Worm (Caenorhabditis elegans): ENCODE data around the gene pals-28.

The pals-28 gene

DNA sequence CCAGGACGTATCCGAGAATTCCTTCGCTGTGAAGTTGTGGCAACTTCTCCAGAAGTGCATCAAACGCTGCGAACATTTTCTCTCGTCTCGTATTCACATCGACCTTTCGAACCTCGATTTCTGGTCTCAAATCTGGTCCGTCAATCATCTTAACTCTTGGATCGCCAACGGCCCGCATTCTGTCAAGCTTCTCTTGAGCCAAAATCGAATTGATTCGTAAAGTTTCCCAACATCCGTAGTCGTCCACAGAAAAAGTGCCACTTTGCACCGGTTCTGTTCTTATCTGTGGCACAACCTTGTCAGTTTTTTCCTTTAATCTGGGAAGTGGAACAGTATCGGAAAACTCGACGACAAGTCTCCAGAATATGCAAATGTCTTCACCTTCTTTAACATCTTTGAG, 50.7 kb downstream of the pals-28 start (continued):
- TF ChIP-seq ama-1 (optimal IDR thresholded peaks at IDR 0.05), result no peak
- TF ChIP-seq ama-1 (GFP tag; optimal IDR thresholded peaks at IDR 0.05), result no peak
- TF ChIP-seq F33H1.4 (GFP tag; IDR thresholded peaks at IDR 0.05), result no peak
